Fruit fly (Drosophila melanogaster): ENCODE data around the gene for.
A peak's percentile ranks its signal among the peaks of the same experiment; 100 is the strongest.

Gene for

dm6 chr2L:3629466-3629865, 27.3 kb downstream of the for start (continued):
- TF ChIP-seq Fer2 (tag; optimal IDR thresholded peaks at IDR 0.05) (no peak), bowl (GFP tag; IDR thresholded peaks at IDR 0.05) (no peak), Poxn (GFP tag; IDR thresholded peaks at IDR 0.05) (no peak), Ravus (GFP tag; IDR thresholded peaks at IDR 0.05) (no peak; the same call in 1 of the 2 replicates), Sox100B (GFP tag; optimal IDR thresholded peaks at IDR 0.05) (no peak), dmrt99B (tag; optimal IDR thresholded peaks at IDR 0.05) (no peak), Hand (GFP tag; optimal IDR thresholded peaks at IDR 0.05) (no peak), CG8924 (tag; optimal IDR thresholded peaks at IDR 0.05) (no peak), Dp (GFP tag; optimal IDR thresholded peaks at IDR 0.05) (no peak), Sin3A (optimal IDR thresholded peaks at IDR 0.05) (no peak), pho (GFP tag; optimal IDR thresholded peaks at IDR 0.05) (peak; percentile 37), CG14050 (GFP tag; IDR thresholded peaks at IDR 0.05) (no peak), nerfin-2 (GFP tag; IDR thresholded peaks at IDR 0.05; ENCODE audit: partially characterized antibody) (no peak), Camta (GFP tag; optimal IDR thresholded peaks at IDR 0.05) (no peak), Side (GFP tag; optimal IDR thresholded peaks at IDR 0.05) (no peak), eve (GFP tag; optimal IDR thresholded peaks at IDR 0.05) (no peak), CG2875 (GFP tag; optimal IDR thresholded peaks at IDR 0.05) (no peak), CG42726 (GFP tag; IDR thresholded peaks at IDR 0.05; ENCODE audit: partially characterized antibody) (no peak), Dip2 (GFP tag; IDR thresholded peaks at IDR 0.05) (no peak), CG14667 (GFP tag; IDR thresholded peaks at IDR 0.05) (no peak), tgo (GFP tag; IDR thresholded peaks at IDR 0.05) (no peak; the same call in 2 of the 3 replicates), CG6254 (GFP tag; optimal IDR thresholded peaks at IDR 0.05) (no peak), CG2889 (GFP tag; IDR thresholded peaks at IDR 0.05) (no peak), CG10565 (GFP tag; optimal IDR thresholded peaks at IDR 0.05) (no peak), CG1529 (GFP tag; optimal IDR thresholded peaks at IDR 0.05) (no peak), otp (GFP tag; IDR thresholded peaks at IDR 0.05) (0 out of 3 replicates have a peak, but pooled peaks have one; percentile 15), CG5245 (GFP tag; optimal IDR thresholded peaks at IDR 0.05) (no peak), luna (GFP tag; optimal IDR thresholded peaks at IDR 0.05) (no peak), CG7987 (GFP tag; optimal IDR thresholded peaks at IDR 0.05) (no peak), tx (GFP tag; optimal IDR thresholded peaks at IDR 0.05) (no peak), tll (GFP tag; optimal IDR thresholded peaks at IDR 0.05) (no peak), Ets97D (GFP tag; optimal IDR thresholded peaks at IDR 0.05) (no peak), ci (GFP tag; IDR thresholded peaks at IDR 0.05) (no peak), Rfx (GFP tag; IDR thresholded peaks at IDR 0.05) (peak; percentile 82), CG34376 (GFP tag; optimal IDR thresholded peaks at IDR 0.05) (no peak), stwl (tag; optimal IDR thresholded peaks at IDR 0.05) (no peak), bab2 (GFP tag; optimal IDR thresholded peaks at IDR 0.05) (no peak), en (GFP tag; optimal IDR thresholded peaks at IDR 0.05) (no peak), CG18764 (GFP tag; optimal IDR thresholded peaks at IDR 0.05) (no peak), sqz (GFP tag; optimal IDR thresholded peaks at IDR 0.05) (no peak), tin (GFP tag; optimal IDR thresholded peaks at IDR 0.05) (no peak), CG11093 (GFP tag; IDR thresholded peaks at IDR 0.05) (no peak), Abd-B (GFP tag; optimal IDR thresholded peaks at IDR 0.05) (no peak), hb (GFP tag; IDR thresholded peaks at IDR 0.05; ENCODE audit: partially characterized antibody) (no peak), HHEX (GFP tag; optimal IDR thresholded peaks at IDR 0.05) (peak; percentile 45), Ssrp (tag; optimal IDR thresholded peaks at IDR 0.05) (no peak), CG3847 (GFP tag; IDR thresholded peaks at IDR 0.05) (peak; percentile 42; the same call in 1 of the 2 replicates), ftz-f1 (GFP tag; optimal IDR thresholded peaks at IDR 0.05) (no peak), run (tag; optimal IDR thresholded peaks at IDR 0.05) (no peak), p53 (GFP tag; optimal IDR thresholded peaks at IDR 0.05) (no peak), CG31365 (tag; optimal IDR thresholded peaks at IDR 0.05) (no peak), nerfin-1 (tag; optimal IDR thresholded peaks at IDR 0.05) (no peak)
